Worm (Caenorhabditis elegans) whole organism, L1 larva: Measurements from ENCODE around the gene tyr-6.

Source experiments
- C04F5.9 ChIP-seq: sonication (generic microtip); optimal IDR thresholded peaks from 2 replicates; lab custom pipeline; 2016; ENCODE audit warnings: missing genetic modification characterization, missing compliant biosample characterization
- C34B4.2 ChIP-seq: sonication (generic microtip); optimal IDR thresholded peaks from 2 replicates; lab custom pipeline; 2017; ENCODE audit warnings: mild to moderate bottlenecking, missing genetic modification characterization, missing compliant biosample characterization
- F16B12.6 ChIP-seq: fragments of 150-350 bp; optimal IDR thresholded peaks from 2 replicates; lab custom pipeline; 2014; ENCODE audit warnings: missing biosample characterization, missing genetic modification characterization
- aha-1 ChIP-seq: fragments of 150-350 bp; optimal IDR thresholded peaks from 2 replicates; lab custom pipeline; 2014; ENCODE audit warnings: missing biosample characterization, missing genetic modification characterization
- aly-2 ChIP-seq: fragments of 150-350 bp; optimal IDR thresholded peaks from 2 replicates; lab custom pipeline; 2014; ENCODE audit warnings: missing biosample characterization, missing genetic modification characterization
- blmp-1 ChIP-seq: fragments of 150-350 bp; optimal IDR thresholded peaks from 2 replicates; lab custom pipeline; 2014; ENCODE audit warnings: missing biosample characterization, missing genetic modification characterization
- ceh-63 ChIP-seq: fragments of 200-800 bp; sonication (Bioruptor generic); optimal IDR thresholded peaks from 2 replicates; lab custom pipeline; 2018; ENCODE audit warnings: mild to moderate bottlenecking, missing genetic modification characterization, missing compliant biosample characterization
- ceh-82 ChIP-seq, 3 experiments: fragments of 150-350 bp in 1 of 3; sonication (generic microtip) in 2 of 3; optimal IDR thresholded peaks; 2 replicates each; lab custom pipeline; 2014 to 2017; ENCODE audit warnings: missing biosample characterization in 3 of 3, missing genetic modification characterization in 3 of 3
- dpl-1 ChIP-seq, 3 experiments: fragments of 150-350 bp in 2 of 3; sonication (generic microtip) in 1 of 3; optimal IDR thresholded peaks; 2 replicates each; lab custom pipeline; 2014 to 2017; ENCODE audit warnings: missing biosample characterization in 3 of 3, missing genetic modification characterization in 3 of 3, missing genetic modification reagents in 3 of 3
- dsc-1 ChIP-seq: sonication (generic microtip); optimal IDR thresholded peaks from 2 replicates; lab custom pipeline; 2016; ENCODE audit warnings: mild to moderate bottlenecking, missing genetic modification characterization, missing compliant biosample characterization
- efl-1 ChIP-seq, 4 experiments: fragments of 150-350 bp; optimal IDR thresholded peaks in 3 of 4; peaks in 1 of 4; 1 replicate in 1 of 4; 2 replicates in 3 of 4; lab custom pipeline; 2014; ENCODE audit warnings: missing biosample characterization in 2 of 4, missing genetic modification characterization in 2 of 4, missing genetic modification reagents in 2 of 4
- elt-2 ChIP-seq: sonication (generic microtip); optimal IDR thresholded peaks from 2 replicates; lab custom pipeline; 2016; ENCODE audit warnings: missing genetic modification characterization, mild to moderate bottlenecking, inconsistent platforms, missing compliant biosample characterization, missing genetic modification reagents
- ets-5 ChIP-seq: fragments of 200-800 bp; sonication (Bioruptor generic); IDR thresholded peaks from 2 replicates; pipeline ENCODE4 v1.3.6; 2022; ENCODE audit warnings: missing genetic modification characterization, missing compliant biosample characterization
- fkh-10 ChIP-seq: sonication (generic microtip); optimal IDR thresholded peaks from 2 replicates; lab custom pipeline; 2017; ENCODE audit warnings: missing biosample characterization, missing genetic modification reagents, missing genetic modification characterization
- fkh-8 ChIP-seq: sonication (generic microtip); optimal IDR thresholded peaks from 2 replicates; lab custom pipeline; 2016; ENCODE audit warnings: mild to moderate bottlenecking, missing genetic modification characterization, missing compliant biosample characterization
- hlh-4 ChIP-seq: sonication (generic microtip); optimal IDR thresholded peaks from 2 replicates; lab custom pipeline; 2016; ENCODE audit warnings: mild to moderate bottlenecking, missing genetic modification characterization, missing compliant biosample characterization
- hpl-2 ChIP-seq: fragments of 150-350 bp; optimal IDR thresholded peaks from 2 replicates; lab custom pipeline; 2014; ENCODE audit warnings: missing biosample characterization, missing genetic modification reagents, missing genetic modification characterization
- irx-1 ChIP-seq: sonication (generic microtip); optimal IDR thresholded peaks from 2 replicates; lab custom pipeline; 2016; ENCODE audit warnings: missing genetic modification characterization, missing compliant biosample characterization
- isw-1 ChIP-seq: fragments of 200-800 bp; sonication (Bioruptor generic); IDR thresholded peaks from 2 replicates; pipeline ENCODE4 v1.3.6; 2022; ENCODE audit warnings: missing genetic modification characterization, missing compliant biosample characterization
- jun-1 ChIP-seq: fragments of 150-350 bp; optimal IDR thresholded peaks from 2 replicates; lab custom pipeline; 2014; ENCODE audit warnings: missing biosample characterization, missing genetic modification reagents, missing genetic modification characterization
- lin-14 ChIP-seq: fragments of 200-800 bp; sonication (Bioruptor generic); optimal IDR thresholded peaks from 2 replicates; lab custom pipeline; 2018; ENCODE audit warnings: mild to moderate bottlenecking, missing genetic modification characterization, moderate library complexity, missing compliant biosample characterization
- lin-15B ChIP-seq: fragments of 150-350 bp; sonication (generic microtip); optimal IDR thresholded peaks from 3 replicates; lab custom pipeline; 2014; ENCODE audit warnings: missing biosample characterization, missing genetic modification characterization
- lin-35 ChIP-seq, 2 experiments: fragments of 150-350 bp; optimal IDR thresholded peaks; 2 replicates each; lab custom pipeline; 2014; ENCODE audit warnings: missing biosample characterization in 2 of 2, missing genetic modification characterization in 2 of 2, missing genetic modification reagents in 2 of 2
- lir-3 ChIP-seq: sonication (generic microtip); optimal IDR thresholded peaks from 2 replicates; lab custom pipeline; 2016; ENCODE audit warnings: mild to moderate bottlenecking, missing genetic modification characterization, moderate library complexity, missing compliant biosample characterization; ENCODE audit not compliant: poor library complexity
- mef-2 ChIP-seq: fragments of 150-350 bp; optimal IDR thresholded peaks from 2 replicates; lab custom pipeline; 2014; ENCODE audit warnings: missing biosample characterization, missing genetic modification characterization
- mep-1 ChIP-seq: fragments of 150-350 bp; optimal IDR thresholded peaks from 2 replicates; lab custom pipeline; 2014; ENCODE audit warnings: missing biosample characterization, missing genetic modification characterization
- nhr-12 ChIP-seq: sonication (generic microtip); optimal IDR thresholded peaks from 2 replicates; lab custom pipeline; 2017; ENCODE audit warnings: missing biosample characterization, missing genetic modification characterization
- nhr-19 ChIP-seq: fragments of 200-800 bp; sonication (Bioruptor generic); conservative IDR thresholded peaks from 2 replicates; pipeline ENCODE4 v1.3.6; 2022; ENCODE audit warnings: missing genetic modification characterization, missing compliant biosample characterization
- nhr-20 ChIP-seq: sonication (generic microtip); optimal IDR thresholded peaks from 2 replicates; lab custom pipeline; 2016; ENCODE audit warnings: mild to moderate bottlenecking, missing genetic modification characterization, missing compliant biosample characterization
- nhr-71 ChIP-seq: sonication (generic microtip); optimal IDR thresholded peaks from 2 replicates; lab custom pipeline; 2016; ENCODE audit warnings: mild to moderate bottlenecking, missing genetic modification characterization, moderate library complexity, missing compliant biosample characterization
- nhr-76 ChIP-seq: sonication (generic microtip); optimal IDR thresholded peaks from 2 replicates; lab custom pipeline; 2017; ENCODE audit warnings: missing biosample characterization, missing genetic modification characterization
- nhr-77 ChIP-seq: fragments of 150-350 bp; optimal IDR thresholded peaks from 2 replicates; lab custom pipeline; 2014; ENCODE audit warnings: missing biosample characterization, missing genetic modification characterization
- nhr-85 ChIP-seq: sonication (generic microtip); peaks from one replicate; lab custom pipeline; 2016; ENCODE audit warnings: missing genetic modification characterization, inconsistent platforms, missing compliant biosample characterization
- pax-3 ChIP-seq: fragments of 200-800 bp; sonication (Bioruptor generic); optimal IDR thresholded peaks from 2 replicates; lab custom pipeline; 2018; ENCODE audit warnings: mild to moderate bottlenecking, missing genetic modification characterization, moderate library complexity, missing compliant biosample characterization
- pqm-1 ChIP-seq: sonication (generic microtip); optimal IDR thresholded peaks from 3 replicates; lab custom pipeline; 2017; ENCODE audit warnings: missing biosample characterization, missing genetic modification characterization
- snpc-4 ChIP-seq: fragments of 150-350 bp; optimal IDR thresholded peaks from 2 replicates; lab custom pipeline; 2014; ENCODE audit warnings: missing biosample characterization, missing genetic modification characterization
- snu-23 ChIP-seq: sonication (generic microtip); optimal IDR thresholded peaks from 2 replicates; lab custom pipeline; 2016; ENCODE audit warnings: missing genetic modification characterization, missing compliant biosample characterization
- sptf-1 ChIP-seq: fragments of 150-350 bp; optimal IDR thresholded peaks from 2 replicates; lab custom pipeline; 2014; ENCODE audit warnings: missing biosample characterization, missing genetic modification characterization
- sup-37 ChIP-seq: fragments of 200-800 bp; sonication (Bioruptor generic); optimal IDR thresholded peaks from 2 replicates; lab custom pipeline; 2018; ENCODE audit warnings: mild to moderate bottlenecking, missing genetic modification characterization, missing compliant biosample characterization
- unc-86 ChIP-seq: sonication (generic microtip); optimal IDR thresholded peaks from 2 replicates; lab custom pipeline; 2016; ENCODE audit warnings: missing genetic modification characterization, missing compliant biosample characterization
- unc-98 ChIP-seq: fragments of 200-800 bp; sonication (Bioruptor generic); IDR thresholded peaks from 2 replicates; pipeline ENCODE4 v1.3.6; 2022; ENCODE audit warnings: missing genetic modification characterization, missing compliant biosample characterization
- zip-4 ChIP-seq: fragments of 200-800 bp; sonication (Bioruptor generic); optimal IDR thresholded peaks from 2 replicates; lab custom pipeline; 2018; ENCODE audit warnings: mild to moderate bottlenecking, missing genetic modification characterization, moderate library complexity, missing compliant biosample characterization
- ztf-11 ChIP-seq, 2 experiments: sonication (generic microtip); optimal IDR thresholded peaks; 2 replicates each; lab custom pipeline; 2016 to 2017; ENCODE audit warnings: missing genetic modification characterization in 2 of 2, missing biosample characterization in 1 of 2, missing compliant biosample characterization in 1 of 2

Gene tyr-6

DNA sequence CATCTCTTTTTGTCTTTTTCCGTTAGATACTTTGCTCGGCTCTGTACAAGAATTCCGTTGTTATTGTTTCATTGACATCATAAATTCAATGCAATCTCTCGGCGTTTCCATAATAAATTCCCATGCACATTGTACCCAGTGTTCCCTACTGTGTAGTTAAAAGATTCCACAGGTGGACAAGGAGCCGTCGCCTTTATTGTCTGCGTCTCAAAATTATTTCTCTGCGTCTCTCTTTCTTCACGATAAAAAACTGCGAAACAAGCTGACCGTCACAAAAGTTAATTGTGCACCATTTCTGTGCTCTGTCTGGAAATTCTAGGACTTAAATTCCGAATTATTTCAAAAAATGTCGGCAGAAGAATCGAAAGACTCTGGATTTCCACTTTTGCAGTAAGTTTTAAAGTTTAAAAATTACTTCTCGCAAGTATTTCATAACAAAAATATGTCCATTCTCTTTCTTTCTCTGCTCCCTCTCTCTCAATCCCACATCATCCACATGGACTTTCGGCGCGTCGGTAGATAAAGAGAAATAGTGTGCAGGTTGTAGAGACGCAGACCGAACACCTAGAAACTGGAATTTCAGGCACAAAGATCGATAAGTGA lies 38.2 kb upstream of the tyr-6 start:
- no peak for TF ChIP-seq hpl-2 (GFP tag; lab: Kevin White, UChicago)
- no peak for TF ChIP-seq F16B12.6 (tag; lab: Kevin White, UChicago)
- TF ChIP-seq dpl-1 (GFP tag; optimal IDR thresholded peaks at IDR 0.05; lab: Kevin White, UChicago): peak in 1 of 3 experiments; percentile 21
- TF ChIP-seq dsc-1 (tag; lab: Kevin White, UChicago): no peak
- TF ChIP-seq fkh-10 (GFP tag; lab: Kevin White, UChicago): no peak
- TF ChIP-seq lin-14 (GFP tag; lab: Kevin White, UChicago): peak; percentile 53
- no peak for TF ChIP-seq hlh-4
- no peak for TF ChIP-seq nhr-76
- peak; percentile 42 for TF ChIP-seq elt-2 (tag; lab: Kevin White, UChicago)
- TF ChIP-seq lin-15B (tag; lab: Kevin White, UChicago): no peak
- TF ChIP-seq irx-1 (tag; lab: Kevin White, UChicago): peak; percentile 7
- TF ChIP-seq snpc-4 (tag; lab: Kevin White, UChicago): no peak
- TF ChIP-seq ceh-63 (GFP tag; lab: Kevin White, UChicago): no peak
- no peak for TF ChIP-seq sup-37 (GFP tag; lab: Kevin White, UChicago)
- no peak for TF ChIP-seq C04F5.9 (tag; lab: Kevin White, UChicago)
- no peak for TF ChIP-seq unc-86 (tag; lab: Kevin White, UChicago)
- peak; percentile 13 for TF ChIP-seq snu-23 (GFP tag; lab: Kevin White, UChicago)
- no peak for TF ChIP-seq unc-98 (GFP tag; lab: Robert Waterston, UW)
- peak; percentile 17 for TF ChIP-seq fkh-8
- no peak for TF ChIP-seq isw-1
- no peak for TF ChIP-seq nhr-77
- TF ChIP-seq zip-4: peak; percentile 37
- TF ChIP-seq mep-1 (tag; lab: Kevin White, UChicago): peak; percentile 3
- peak; percentile 41 to 45 for TF ChIP-seq efl-1 (optimal IDR thresholded peaks at IDR 0.05; lab: Kevin White, UChicago)
- peak; percentile 2 to 8 for TF ChIP-seq efl-1 (GFP tag; optimal IDR thresholded peaks at IDR 0.05 in 1 of 2; lab: Kevin White, UChicago)
- peak; percentile 22 for TF ChIP-seq blmp-1
- no peak for TF ChIP-seq nhr-12 (tag; lab: Kevin White, UChicago)
- TF ChIP-seq jun-1 (tag; lab: Kevin White, UChicago): peak; percentile 3
- peak; percentile 63 for TF ChIP-seq nhr-20
- no peak for TF ChIP-seq ceh-82 (tag; optimal IDR thresholded peaks at IDR 0.05; lab: Kevin White, UChicago)
- no peak for TF ChIP-seq aly-2 (tag; lab: Kevin White, UChicago)
- no peak for TF ChIP-seq nhr-85 (tag; lab: Kevin White, UChicago)
- TF ChIP-seq nhr-71 (tag; lab: Kevin White, UChicago): peak; percentile 40
- TF ChIP-seq lin-35 (GFP tag; optimal IDR thresholded peaks at IDR 0.05; lab: Kevin White, UChicago): peak in 1 of 2 experiments; percentile 10
- 0 out of 2 replicates have a peak, but pooled peaks have one; percentile 27 for TF ChIP-seq ets-5 (GFP tag; lab: Robert Waterston, UW)
- TF ChIP-seq aha-1 (tag; lab: Kevin White, UChicago): no peak
- TF ChIP-seq lir-3 (tag; lab: Kevin White, UChicago): no peak
- TF ChIP-seq nhr-19 (GFP tag; lab: Robert Waterston, UW): 0 out of 2 replicates have a peak, but pooled peaks have one; percentile 12

- TF ChIP-seq elt-2 (tag; lab: Kevin White, UChicago) (peak; percentile 3), efl-1 (optimal IDR thresholded peaks at IDR 0.05; lab: Kevin White, UChicago) (no peak), efl-1 (GFP tag; optimal IDR thresholded peaks at IDR 0.05 in 1 of 2; lab: Kevin White, UChicago) (peak in 1 of 2 experiments; percentile 11), ztf-11 (tag; optimal IDR thresholded peaks at IDR 0.05; lab: Kevin White, UChicago) (no peak), sptf-1 (tag; lab: Kevin White, UChicago) (no peak), C34B4.2 (tag; lab: Kevin White, UChicago) (no peak), pax-3 (tag; lab: Kevin White, UChicago) (no peak), blmp-1 (no peak), mef-2 (tag; lab: Kevin White, UChicago) (no peak), pqm-1 (tag; lab: Kevin White, UChicago) (no peak)
Measured at ce11 chrIV:6443018-6443417, 37.3 kb upstream of the tyr-6 start.
